Fruit fly (Drosophila melanogaster): ENCODE data around the gene Fpgs2.

dm6 chr2L:3881164-3881563 is 32.9 kb downstream of the Fpgs2 start:
- no peak for TF ChIP-seq CTCF (optimal IDR thresholded peaks at IDR 0.05)
- no peak for TF ChIP-seq CG8478 (optimal IDR thresholded peaks at IDR 0.05)

All from S2 (cell line).